Fruit fly (Drosophila melanogaster) whole organism, embryonic: Measurements from ENCODE around the gene Amacr.
A peak's percentile ranks its signal among the peaks of the same experiment; 100 is the strongest.

Experiments used
- CG1024 ChIP-seq: fragments of 200-800 bp; sonication (Bioruptor generic); IDR thresholded peaks from 2 replicates; pipeline ENCODE4 v1.3.6; 2022; ENCODE audit warnings: missing biosample characterization, missing genetic modification characterization
- CG10267 ChIP-seq: fragments of 200-800 bp; sonication (Bioruptor generic); optimal IDR thresholded peaks from 2 replicates; lab custom pipeline; 2018; ENCODE audit warnings: missing biosample characterization, mild to moderate bottlenecking, missing genetic modification characterization, moderate library complexity
- CG10979 ChIP-seq: fragments of 200-800 bp; sonication (Bioruptor generic); optimal IDR thresholded peaks from 2 replicates; lab custom pipeline; 2018; ENCODE audit warnings: missing biosample characterization, mild to moderate bottlenecking, missing genetic modification characterization, moderate library complexity
- CG11723 ChIP-seq: fragments of 200-800 bp; sonication (Bioruptor generic); optimal IDR thresholded peaks from 2 replicates; lab custom pipeline; 2017; ENCODE audit warnings: missing biosample characterization, mild to moderate bottlenecking, missing genetic modification characterization
- CG12071 ChIP-seq: fragments of 200-800 bp; sonication (Bioruptor generic); optimal IDR thresholded peaks from 3 replicates; lab custom pipeline; 2018; ENCODE audit warnings: missing biosample characterization, mild to moderate bottlenecking, missing genetic modification characterization
- CG12769 ChIP-seq: fragments of 200-800 bp; sonication (Bioruptor generic); optimal IDR thresholded peaks from 2 replicates; lab custom pipeline; 2019; ENCODE audit warnings: missing biosample characterization, mild to moderate bottlenecking, missing genetic modification characterization, moderate library complexity
- CG12942 ChIP-seq: fragments of 200-800 bp; sonication (Bioruptor generic); optimal IDR thresholded peaks from 3 replicates; lab custom pipeline; 2016; ENCODE audit warnings: missing biosample characterization, missing genetic modification characterization
- CG13424 ChIP-seq: fragments of 200-800 bp; sonication (Bioruptor generic); optimal IDR thresholded peaks from 2 replicates; lab custom pipeline; 2019; ENCODE audit warnings: missing biosample characterization, mild to moderate bottlenecking, missing genetic modification characterization, moderate library complexity
- CG14860 ChIP-seq: fragments of 200-800 bp; sonication (Bioruptor generic); IDR thresholded peaks from 3 replicates; pipeline ENCODE4 v1.3.6; 2022; ENCODE audit warnings: missing biosample characterization, missing genetic modification characterization; ENCODE audit not compliant: partially characterized antibody
- CG15601 ChIP-seq: fragments of 200-800 bp; sonication (Bioruptor generic); optimal IDR thresholded peaks from 3 replicates; lab custom pipeline; 2019; ENCODE audit warnings: missing biosample characterization, mild to moderate bottlenecking, missing genetic modification characterization, moderate library complexity
- CG17186 ChIP-seq: fragments of 200-800 bp; sonication (Bioruptor generic); optimal IDR thresholded peaks from 3 replicates; lab custom pipeline; 2017; ENCODE audit warnings: missing biosample characterization, missing genetic modification reagents, missing genetic modification characterization
- CG17912 ChIP-seq: fragments of 200-800 bp; sonication (Bioruptor generic); optimal IDR thresholded peaks from 2 replicates; lab custom pipeline; 2018; ENCODE audit warnings: missing biosample characterization, mild to moderate bottlenecking, missing genetic modification characterization
- CG18262 ChIP-seq: fragments of 200-800 bp; optimal IDR thresholded peaks from 3 replicates; lab custom pipeline; 2019; ENCODE audit warnings: missing biosample characterization, mild to moderate bottlenecking, missing genetic modification characterization, moderate library complexity
- CG2678 ChIP-seq: fragments of 200-800 bp; sonication (Bioruptor generic); optimal IDR thresholded peaks from 3 replicates; lab custom pipeline; 2019; ENCODE audit warnings: missing biosample characterization, mild to moderate bottlenecking, missing genetic modification characterization, moderate library complexity
- CG30020 ChIP-seq: fragments of 200-800 bp; optimal IDR thresholded peaks from 2 replicates; lab custom pipeline; 2019; ENCODE audit warnings: missing biosample characterization, mild to moderate bottlenecking, missing genetic modification characterization, moderate library complexity
- CG42726 ChIP-seq: fragments of 200-800 bp; sonication (Bioruptor generic); IDR thresholded peaks from 2 replicates; pipeline ENCODE4 v1.3.6; 2022; ENCODE audit warnings: missing biosample characterization, missing genetic modification characterization; ENCODE audit not compliant: partially characterized antibody
- CG5953 ChIP-seq: fragments of 200-800 bp; sonication (Bioruptor generic); IDR thresholded peaks from 2 replicates; pipeline ENCODE4 v1.3.6; 2022; ENCODE audit warnings: missing biosample characterization, missing genetic modification characterization
- D19A ChIP-seq: fragments of 200-800 bp; optimal IDR thresholded peaks from 3 replicates; lab custom pipeline; 2019; ENCODE audit warnings: missing biosample characterization, mild to moderate bottlenecking, missing genetic modification characterization, moderate library complexity
- Fer1 ChIP-seq: fragments of 200-800 bp; sonication (Bioruptor generic); optimal IDR thresholded peaks from 2 replicates; lab custom pipeline; 2017; ENCODE audit warnings: missing biosample characterization, mild to moderate bottlenecking, missing genetic modification characterization
- GATAe ChIP-seq: fragments of 200-800 bp; sonication (Bioruptor generic); conservative IDR thresholded peaks from 2 replicates; pipeline ENCODE4 v1.3.6; 2022; ENCODE audit warnings: missing biosample characterization, missing genetic modification characterization
- HLH4C ChIP-seq: fragments of 200-800 bp; sonication (Bioruptor generic); IDR thresholded peaks from 3 replicates; pipeline ENCODE4 v1.3.6; 2022; ENCODE audit warnings: missing biosample characterization, missing genetic modification characterization; ENCODE audit not compliant: partially characterized antibody
- Lhr ChIP-seq: fragments of 200-800 bp; sonication (Bioruptor generic); optimal IDR thresholded peaks from 3 replicates; lab custom pipeline; 2017; ENCODE audit warnings: mild to moderate bottlenecking, missing biosample characterization, missing genetic modification reagents, missing genetic modification characterization
- PHDP ChIP-seq: fragments of 200-800 bp; sonication (Bioruptor generic); optimal IDR thresholded peaks from 3 replicates; lab custom pipeline; 2018; ENCODE audit warnings: missing biosample characterization, mild to moderate bottlenecking, missing genetic modification characterization, moderate library complexity
- Poxn ChIP-seq: fragments of 200-800 bp; sonication (Bioruptor generic); IDR thresholded peaks from 2 replicates; pipeline ENCODE4 v1.3.6; 2022; ENCODE audit warnings: missing biosample characterization, missing genetic modification characterization
- Side ChIP-seq: fragments of 200-800 bp; sonication (Bioruptor generic); optimal IDR thresholded peaks from 2 replicates; lab custom pipeline; 2016; ENCODE audit warnings: missing biosample characterization, missing genetic modification characterization
- Spps ChIP-seq: fragments of 200-800 bp; sonication (Bioruptor generic); optimal IDR thresholded peaks from 2 replicates; lab custom pipeline; 2018; ENCODE audit warnings: missing biosample characterization, mild to moderate bottlenecking, missing genetic modification characterization
- Sry-β ChIP-seq: fragments of 200-800 bp; sonication (Bioruptor generic); optimal IDR thresholded peaks from 2 replicates; lab custom pipeline; 2018; ENCODE audit warnings: missing biosample characterization, mild to moderate bottlenecking, missing genetic modification characterization, moderate library complexity
- Taf1 ChIP-seq: fragments of 200-800 bp; sonication (Bioruptor generic); IDR thresholded peaks from 2 replicates; pipeline ENCODE4 v1.3.6; 2022; ENCODE audit warnings: missing biosample characterization, missing genetic modification characterization
- Trl ChIP-seq, 3 experiments: fragments of >200 bp in 2 of 3; fragments of 200-800 bp in 1 of 3; sonication (Bioruptor generic) in 1 of 3; optimal IDR thresholded peaks; 2 replicates in 1 of 3; 3 replicates in 2 of 3; lab custom pipeline; 2016 to 2017; ENCODE audit warnings: missing biosample characterization in 1 of 3, missing genetic modification characterization in 1 of 3
- Usf ChIP-seq: fragments of 200-800 bp; sonication (Bioruptor generic); optimal IDR thresholded peaks from 2 replicates; lab custom pipeline; 2017; ENCODE audit warnings: missing genotype, missing biosample characterization, missing genetic modification characterization
- Xrp1 ChIP-seq: fragments of 200-800 bp; sonication (Bioruptor generic); IDR thresholded peaks from 2 replicates; pipeline ENCODE4 v1.3.6; 2022; ENCODE audit warnings: missing biosample characterization, missing genetic modification characterization
- amos ChIP-seq: fragments of 200-800 bp; sonication (Bioruptor generic); IDR thresholded peaks from 2 replicates; pipeline ENCODE4 v1.3.6; 2022; ENCODE audit warnings: missing biosample characterization, missing genetic modification characterization; ENCODE audit not compliant: partially characterized antibody
- ara ChIP-seq: fragments of 200-800 bp; sonication (Bioruptor generic); IDR thresholded peaks from 2 replicates; pipeline ENCODE4 v1.3.6; 2022; ENCODE audit warnings: missing biosample characterization, missing genetic modification characterization
- ash1 ChIP-seq: fragments of 200-800 bp; sonication (Bioruptor generic); optimal IDR thresholded peaks from 2 replicates; lab custom pipeline; 2018; ENCODE audit warnings: missing biosample characterization, mild to moderate bottlenecking, missing genetic modification characterization
- cas ChIP-seq: fragments of 200-800 bp; sonication (Bioruptor generic); IDR thresholded peaks from 2 replicates; pipeline ENCODE4 v1.3.6; 2022; ENCODE audit warnings: missing biosample characterization, missing genetic modification characterization
- cwo ChIP-seq: fragments of 200-800 bp; sonication (Bioruptor generic); optimal IDR thresholded peaks from 3 replicates; lab custom pipeline; 2017; ENCODE audit warnings: missing biosample characterization, missing genetic modification characterization, mild to moderate bottlenecking, moderate library complexity, missing genetic modification reagents
- dm ChIP-seq: fragments of 200-800 bp; sonication (Bioruptor generic); optimal IDR thresholded peaks from 3 replicates; lab custom pipeline; 2016; ENCODE audit warnings: missing biosample characterization, missing genetic modification characterization
- emc ChIP-seq: fragments of 200-800 bp; sonication (Bioruptor generic); optimal IDR thresholded peaks from 2 replicates; lab custom pipeline; 2016; ENCODE audit warnings: missing biosample characterization, missing genetic modification characterization
- en ChIP-seq: fragments of 200-800 bp; sonication (Bioruptor generic); optimal IDR thresholded peaks from 2 replicates; lab custom pipeline; 2016; ENCODE audit warnings: missing biosample characterization, missing genetic modification characterization
- grau ChIP-seq: fragments of 200-800 bp; optimal IDR thresholded peaks from 3 replicates; lab custom pipeline; 2019; ENCODE audit warnings: missing biosample characterization, mild to moderate bottlenecking, missing genetic modification characterization, moderate library complexity
- gsb-n ChIP-seq: fragments of 200-800 bp; sonication (Bioruptor generic); optimal IDR thresholded peaks from 3 replicates; lab custom pipeline; 2018; ENCODE audit warnings: missing biosample characterization, mild to moderate bottlenecking, missing genetic modification characterization
- onecut ChIP-seq: fragments of 200-800 bp; sonication (Bioruptor generic); IDR thresholded peaks from 2 replicates; pipeline ENCODE4 v1.3.6; 2022; ENCODE audit warnings: missing biosample characterization, missing genetic modification characterization
- pan ChIP-seq, 4 experiments: fragments of >200 bp in 3 of 4; fragments of 200-800 bp in 1 of 4; sonication (Bioruptor generic) in 1 of 4; optimal IDR thresholded peaks in 3 of 4; IDR thresholded peaks in 1 of 4; 2 replicates each; pipeline versions ENCODE4 v1.3.6 to Lab custom; 2017 to 2022; ENCODE audit warnings: missing biosample characterization in 2 of 4, missing genetic modification characterization in 2 of 4, mixed read lengths in 1 of 4
- psq ChIP-seq: fragments of 200-800 bp; sonication (Bioruptor generic); optimal IDR thresholded peaks from 2 replicates; lab custom pipeline; 2017; ENCODE audit warnings: missing biosample characterization, missing genetic modification characterization
- scrt ChIP-seq: fragments of 200-800 bp; sonication (Bioruptor generic); optimal IDR thresholded peaks from 2 replicates; lab custom pipeline; 2018; ENCODE audit warnings: missing biosample characterization, mild to moderate bottlenecking, missing genetic modification characterization, moderate library complexity
- slbo ChIP-seq: fragments of 200-800 bp; sonication (Bioruptor generic); IDR thresholded peaks from 2 replicates; pipeline ENCODE4 v1.3.6; 2022; ENCODE audit warnings: missing biosample characterization, missing genetic modification characterization
- stc ChIP-seq: fragments of 200-800 bp; sonication (Bioruptor generic); IDR thresholded peaks from 2 replicates; pipeline ENCODE4 v1.3.6; 2022; ENCODE audit warnings: missing biosample characterization, missing genetic modification characterization
- zen ChIP-seq: fragments of 200-800 bp; sonication (Bioruptor generic); optimal IDR thresholded peaks from 3 replicates; lab custom pipeline; 2018; ENCODE audit warnings: missing biosample characterization, mild to moderate bottlenecking, missing genetic modification characterization, moderate library complexity
- zfh1 ChIP-seq: fragments of 200-800 bp; sonication (Bioruptor generic); IDR thresholded peaks from 3 replicates; pipeline ENCODE4 v1.3.6; 2022; ENCODE audit warnings: missing biosample characterization, missing genetic modification characterization

Amacr gene

DNA sequence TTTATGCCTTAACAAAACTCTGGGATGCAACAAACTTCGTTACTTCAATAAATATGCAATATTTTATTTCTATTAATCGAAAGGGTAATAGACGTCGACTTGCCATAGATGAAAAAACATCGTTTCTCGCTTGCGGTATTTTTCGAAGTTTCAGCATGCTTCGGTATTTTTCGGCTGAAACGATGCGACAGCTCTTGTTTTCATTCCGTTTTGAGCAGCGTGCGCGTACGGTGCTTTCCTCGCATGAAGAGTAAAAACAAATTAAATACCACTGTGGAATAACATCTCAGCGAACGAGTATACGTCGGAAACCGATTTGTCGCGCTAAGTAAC lies 45.3 kb upstream of the Amacr start, which contains the start of gene CG9328 (continued):
- TF ChIP-seq Side (GFP tag; lab: Kevin White, UChicago), result peak; percentile 27
- TF ChIP-seq gsb-n, result peak; percentile 62
- TF ChIP-seq CG5953 (GFP tag; lab: Robert Waterston, UW), result no peak
- peak; percentile 48 for TF ChIP-seq CG12769
- TF ChIP-seq en, result no peak
- TF ChIP-seq PHDP (tag; lab: Kevin White, UChicago), result peak; percentile 59
- TF ChIP-seq pan (optimal IDR thresholded peaks at IDR 0.05; lab: Kevin White, UChicago), result no peak
- peak in 1 of 2 experiments; percentile 67 for TF ChIP-seq pan (GFP tag; optimal IDR thresholded peaks at IDR 0.05 in 1 of 2, IDR thresholded peaks at IDR 0.05 in 1 of 2)
- peak; percentile 35 for TF ChIP-seq Fer1
- TF ChIP-seq CG11723, result peak; percentile 6
- peak; percentile 39; the same call in 1 of the 2 replicates for TF ChIP-seq slbo (GFP tag; lab: Robert Waterston, UW)
- 0 out of 2 replicates have a peak, but pooled peaks have one; percentile 60 for TF ChIP-seq Xrp1 (GFP tag; lab: Robert Waterston, UW)
- TF ChIP-seq CG12942 (GFP tag; lab: Kevin White, UChicago), result no peak
- peak; percentile 60 for TF ChIP-seq CG12071 (GFP tag; lab: Kevin White, UChicago)
- TF ChIP-seq D19A, result peak; percentile 100
- TF ChIP-seq emc, result no peak
- TF ChIP-seq Usf (GFP tag; lab: Kevin White, UChicago), result no peak
- TF ChIP-seq stc, result peak; percentile 62; the same call in 1 of the 2 replicates
- 0 out of 3 replicates have a peak, but pooled peaks have one; percentile 34 for TF ChIP-seq CG14860 (GFP tag; lab: Robert Waterston, UW)
- TF ChIP-seq CG2678 (tag; lab: Kevin White, UChicago), result peak; percentile 53
- TF ChIP-seq CG15601 (tag; lab: Kevin White, UChicago), result peak; percentile 0
- TF ChIP-seq CG13424, result peak; percentile 12
- peak; percentile 32 for TF ChIP-seq ash1
- no peak for TF ChIP-seq Trl (optimal IDR thresholded peaks at IDR 0.05; lab: Kevin White, UChicago)
- TF ChIP-seq Trl (GFP tag; optimal IDR thresholded peaks at IDR 0.05; lab: Kevin White, UChicago), result no peak
- TF ChIP-seq CG18262 (tag; lab: Kevin White, UChicago), result peak; percentile 58
- TF ChIP-seq CG17912 (GFP tag; lab: Kevin White, UChicago), result peak; percentile 56
- peak; percentile 2 for TF ChIP-seq psq (GFP tag; lab: Kevin White, UChicago)
- TF ChIP-seq cwo (GFP tag; lab: Kevin White, UChicago), result peak; percentile 40
- 0 out of 3 replicates have a peak, but pooled peaks have one; percentile 34 for TF ChIP-seq zfh1 (GFP tag; lab: Robert Waterston, UW)
- peak; percentile 37; the same call in 1 of the 2 replicates for TF ChIP-seq cas (GFP tag; lab: Robert Waterston, UW)
- peak; percentile 62; the same call in 1 of the 2 replicates for TF ChIP-seq CG42726 (GFP tag; lab: Robert Waterston, UW)
- peak; percentile 27 for TF ChIP-seq scrt (GFP tag; lab: Kevin White, UChicago)
- TF ChIP-seq onecut, result peak; percentile 51; the same call in 1 of the 2 replicates
- no peak for TF ChIP-seq GATAe
- no peak for TF ChIP-seq Taf1
- peak; percentile 44; the same call in 1 of the 3 replicates for TF ChIP-seq HLH4C (GFP tag; lab: Robert Waterston, UW)
- TF ChIP-seq ara (GFP tag; lab: Robert Waterston, UW), result peak; percentile 25; the same call in 1 of the 2 replicates
- TF ChIP-seq CG1024 (GFP tag; lab: Robert Waterston, UW), result no peak
- peak; percentile 45 for TF ChIP-seq grau (tag; lab: Kevin White, UChicago)
- TF ChIP-seq Spps (tag; lab: Kevin White, UChicago), result peak; percentile 12
- peak; percentile 0 for TF ChIP-seq CG30020 (tag; lab: Kevin White, UChicago)
- TF ChIP-seq CG10267 (tag; lab: Kevin White, UChicago), result peak; percentile 49
- peak; percentile 38 for TF ChIP-seq CG10979 (tag; lab: Kevin White, UChicago)
- peak; percentile 65; the same call in 1 of the 2 replicates for TF ChIP-seq amos
- no peak for TF ChIP-seq zen (tag; lab: Kevin White, UChicago)
- TF ChIP-seq Lhr, result peak; percentile 33
- TF ChIP-seq Sry-β (GFP tag; lab: Kevin White, UChicago), result peak; percentile 12
- TF ChIP-seq dm (GFP tag; lab: Kevin White, UChicago), result peak; percentile 55
- no peak for TF ChIP-seq CG17186
- TF ChIP-seq Poxn, result no peak
